Worm (Caenorhabditis elegans): ENCODE results near the gene C13G3.1.

C13G3.1 gene

ce11 chrV:11027740-11028139 is 15.5 kb upstream of the C13G3.1 start:
- TF ChIP-seq nfya-1 (tag; optimal IDR thresholded peaks at IDR 0.05; ENCODE audit: insufficient read depth): no peak
- no peak for TF ChIP-seq ZK546.5 (tag; optimal IDR thresholded peaks at IDR 0.05)
- TF ChIP-seq eor-1 (tag; optimal IDR thresholded peaks at IDR 0.05): no peak
- TF ChIP-seq ama-1 (optimal IDR thresholded peaks at IDR 0.05): no peak
- no peak for TF ChIP-seq R02D3.7 (tag; optimal IDR thresholded peaks at IDR 0.05)
- no peak for TF ChIP-seq fos-1 (tag; optimal IDR thresholded peaks at IDR 0.05)
- no peak for TF ChIP-seq elt-3 (tag; optimal IDR thresholded peaks at IDR 0.05)
- no peak for TF ChIP-seq ceh-16 (tag; optimal IDR thresholded peaks at IDR 0.05)
- no peak for TF ChIP-seq nhr-28 (tag; optimal IDR thresholded peaks at IDR 0.05)
- no peak for TF ChIP-seq skn-1 (tag; optimal IDR thresholded peaks at IDR 0.05)
- no peak for TF ChIP-seq snpc-4 (tag; optimal IDR thresholded peaks at IDR 0.05)

DNA sequence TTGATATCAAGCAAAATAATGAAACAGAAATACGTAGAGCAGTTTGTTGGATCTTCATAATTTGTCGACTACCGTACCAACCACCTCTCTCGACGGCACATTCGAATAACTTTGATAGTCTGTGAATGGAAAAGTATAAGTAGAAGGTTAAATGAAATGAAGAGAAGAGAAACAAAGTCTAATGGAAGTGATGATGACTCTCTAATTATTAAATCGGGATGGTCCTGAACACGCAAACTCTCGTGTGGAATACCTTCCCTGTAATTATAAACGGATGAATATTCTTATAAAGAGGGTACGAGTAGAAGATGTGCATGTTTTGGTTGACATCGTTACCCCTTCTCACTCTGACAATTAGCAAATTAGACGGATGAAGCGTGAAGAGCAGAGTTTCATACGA is 10.6 kb upstream of the C13G3.1 start, which contains the start of the genes C13G3.12 and hot-6:
Gene C13G3.12, minus strand, starts transcription at position 101 of the 400 bp plus-strand sequence.
Gene hot-6, minus strand, starts transcription at position 121 of the 400 bp plus-strand sequence.
- no peak for TF ChIP-seq nhr-67 (tag; optimal IDR thresholded peaks at IDR 0.05)
- TF ChIP-seq ZK546.5 (tag; optimal IDR thresholded peaks at IDR 0.05): no peak
- TF ChIP-seq aly-2 (tag; optimal IDR thresholded peaks at IDR 0.05): no peak
- no peak for TF ChIP-seq sea-2 (GFP tag; optimal IDR thresholded peaks at IDR 0.05)
- TF ChIP-seq hmg-11 (tag; optimal IDR thresholded peaks at IDR 0.05): no peak
- TF ChIP-seq nfya-1 (tag; optimal IDR thresholded peaks at IDR 0.05; ENCODE audit: insufficient read depth): no peak
- no peak for TF ChIP-seq nhr-12 (tag; optimal IDR thresholded peaks at IDR 0.05)

DNA sequence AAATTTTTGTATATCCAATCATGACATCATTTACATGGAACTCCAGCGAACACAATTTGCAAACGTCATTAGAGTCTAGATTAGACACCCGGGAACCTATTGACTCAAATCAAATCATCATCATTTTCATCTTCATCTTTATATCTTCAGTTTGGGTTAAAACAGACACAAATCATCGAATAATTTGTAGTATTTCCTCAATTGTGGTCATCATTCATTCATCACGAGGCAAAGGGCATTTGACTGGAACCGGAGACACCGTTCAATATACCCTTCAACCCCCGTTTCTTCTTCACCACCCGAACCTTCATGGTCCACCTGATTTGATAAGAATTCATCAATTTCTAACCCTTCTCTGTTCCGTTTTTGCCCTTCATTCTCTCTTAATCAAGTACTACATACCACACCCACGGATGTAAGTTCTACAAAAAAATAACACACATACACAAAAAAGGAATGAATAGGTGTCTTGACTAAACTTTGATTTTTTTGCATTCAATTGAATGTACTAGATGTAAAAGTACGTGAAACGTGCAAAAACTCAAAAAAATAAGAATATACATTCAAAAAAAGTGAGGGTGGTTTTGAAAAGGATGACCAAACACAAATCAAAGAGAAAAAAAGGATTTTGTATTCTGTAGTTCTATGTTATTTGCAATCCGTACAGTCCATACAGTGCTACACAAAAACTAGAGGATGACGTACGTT is 4.7 kb upstream of the C13G3.1 start:
- TF ChIP-seq nfya-1 (tag; optimal IDR thresholded peaks at IDR 0.05; ENCODE audit: insufficient read depth): no peak
- no peak for TF ChIP-seq jun-1 (tag; optimal IDR thresholded peaks at IDR 0.05)
- TF ChIP-seq egl-27 (tag; optimal IDR thresholded peaks at IDR 0.05): no peak
- TF ChIP-seq nhr-237 (tag; optimal IDR thresholded peaks at IDR 0.05): no peak
- TF ChIP-seq pha-4 (tag; optimal IDR thresholded peaks at IDR 0.05): no peak
- no peak for TF ChIP-seq pqm-1 (tag; optimal IDR thresholded peaks at IDR 0.05)
- no peak for TF ChIP-seq nhr-77 (tag; optimal IDR thresholded peaks at IDR 0.05)
- TF ChIP-seq fos-1 (tag; optimal IDR thresholded peaks at IDR 0.05): no peak
- TF ChIP-seq sea-2 (GFP tag; optimal IDR thresholded peaks at IDR 0.05): no peak

DNA sequence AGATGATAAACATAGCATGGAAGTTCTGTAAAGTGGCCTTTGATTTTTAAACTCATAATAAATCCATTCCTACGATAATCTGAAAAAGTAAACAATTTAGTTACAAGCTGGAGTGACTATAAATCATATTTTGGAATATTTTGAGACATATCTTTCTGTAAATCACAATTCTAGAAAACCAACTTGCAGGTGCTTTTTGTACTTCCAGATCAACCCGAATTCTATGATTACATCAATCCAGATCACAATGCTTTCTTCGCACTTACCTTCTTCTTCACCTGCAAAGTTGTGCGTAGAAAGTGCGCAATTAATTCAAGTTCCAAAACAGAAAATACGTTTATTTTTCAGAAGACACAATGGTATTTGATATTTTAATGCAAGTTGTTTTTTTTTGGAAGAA is 2.5 kb upstream of the C13G3.1 start:
- TF ChIP-seq snpc-4 (tag; optimal IDR thresholded peaks at IDR 0.05) (no peak), aly-2 (tag; optimal IDR thresholded peaks at IDR 0.05) (no peak), nhr-76 (tag; optimal IDR thresholded peaks at IDR 0.05) (no peak), sea-2 (GFP tag; optimal IDR thresholded peaks at IDR 0.05) (no peak), nhr-11 (tag; optimal IDR thresholded peaks at IDR 0.05) (no peak), pqm-1 (tag; optimal IDR thresholded peaks at IDR 0.05) (no peak), mml-1 (tag; optimal IDR thresholded peaks at IDR 0.05) (no peak), unc-39 (tag; optimal IDR thresholded peaks at IDR 0.05) (no peak), ama-1 (optimal IDR thresholded peaks at IDR 0.05) (no peak)

- no peak for TF ChIP-seq jun-1 (tag; optimal IDR thresholded peaks at IDR 0.05)
- no peak for TF ChIP-seq ceh-82 (tag; optimal IDR thresholded peaks at IDR 0.05)
- TF ChIP-seq ztf-11 (tag; optimal IDR thresholded peaks at IDR 0.05): no peak
- TF ChIP-seq tbx-2 (tag; optimal IDR thresholded peaks at IDR 0.05): no peak
- no peak for TF ChIP-seq egl-5 (tag; optimal IDR thresholded peaks at IDR 0.05)
- no peak for TF ChIP-seq nhr-23 (tag; optimal IDR thresholded peaks at IDR 0.05)
- no peak for TF ChIP-seq elt-1 (tag; optimal IDR thresholded peaks at IDR 0.05)
- TF ChIP-seq hmg-11 (tag; optimal IDR thresholded peaks at IDR 0.05): no peak
- no peak for TF ChIP-seq pqm-1 (tag; optimal IDR thresholded peaks at IDR 0.05)
- TF ChIP-seq nhr-12 (tag; optimal IDR thresholded peaks at IDR 0.05): no peak
- no peak for TF ChIP-seq fkh-2 (tag; optimal IDR thresholded peaks at IDR 0.05)
- TF ChIP-seq ceh-16 (tag; optimal IDR thresholded peaks at IDR 0.05): no peak
- TF ChIP-seq pha-4 (tag; optimal IDR thresholded peaks at IDR 0.05): no peak
- TF ChIP-seq lsy-12 (tag; optimal IDR thresholded peaks at IDR 0.05): no peak
- no peak for TF ChIP-seq nhr-11 (tag; optimal IDR thresholded peaks at IDR 0.05)
- TF ChIP-seq elt-3 (tag; optimal IDR thresholded peaks at IDR 0.05): no peak
Measured at ce11 chrV:11013179-11013578, 914 bp upstream of the C13G3.1 start.
